Fruit fly (Drosophila melanogaster): ENCODE data around the gene glo.

glo gene

DNA sequence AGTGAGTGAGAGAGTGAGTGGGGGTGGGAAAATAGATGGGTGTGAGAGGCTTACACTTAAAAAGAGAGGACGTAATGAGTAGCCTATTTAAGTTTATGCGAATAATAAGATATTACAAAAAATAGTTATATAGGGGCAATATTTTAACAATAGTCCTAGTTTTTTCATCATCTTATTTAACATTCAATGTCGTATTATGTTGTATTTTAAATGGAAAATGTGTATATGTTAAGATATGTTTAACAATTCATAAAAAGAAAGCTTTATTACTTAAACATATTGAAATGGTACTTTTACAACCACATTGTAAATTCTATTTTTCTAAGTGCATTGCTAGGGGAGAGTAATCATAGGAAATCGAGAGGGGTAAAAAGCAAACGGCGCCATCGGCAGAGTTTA, 45.2 kb downstream of the glo start (continued):
- TF ChIP-seq Blimp-1 (GFP tag; optimal IDR thresholded peaks at IDR 0.05) (peak; percentile 35), Dp (GFP tag; optimal IDR thresholded peaks at IDR 0.05) (no peak), Chrac-16 (GFP tag; optimal IDR thresholded peaks at IDR 0.05) (peak; percentile 53), MBD-R2 (GFP tag; IDR thresholded peaks at IDR 0.05) (no peak), vvl (GFP tag; IDR thresholded peaks at IDR 0.05) (0 out of 2 replicates have a peak, but pooled peaks have one; percentile 17), cg (GFP tag; optimal IDR thresholded peaks at IDR 0.05) (no peak), tx (GFP tag; optimal IDR thresholded peaks at IDR 0.05) (no peak), CG5953 (GFP tag; IDR thresholded peaks at IDR 0.05) (no peak; the same call in 1 of the 2 replicates), CG13123 (GFP tag; optimal IDR thresholded peaks at IDR 0.05) (peak; percentile 6), mld (GFP tag; IDR thresholded peaks at IDR 0.05; ENCODE audit: partially characterized antibody) (no peak), CG13287 (GFP tag; IDR thresholded peaks at IDR 0.05; ENCODE audit: partially characterized antibody) (no peak), Sry-β (GFP tag; optimal IDR thresholded peaks at IDR 0.05) (peak; percentile 17), pzg (GFP tag; optimal IDR thresholded peaks at IDR 0.05) (no peak), Scr (GFP tag; IDR thresholded peaks at IDR 0.05; ENCODE audit: partially characterized antibody) (no peak), CG1832 (GFP tag; optimal IDR thresholded peaks at IDR 0.05) (no peak), CG12659 (GFP tag; optimal IDR thresholded peaks at IDR 0.05) (peak; percentile 73), jumu (GFP tag; optimal IDR thresholded peaks at IDR 0.05) (no peak), cato (GFP tag; optimal IDR thresholded peaks at IDR 0.05; ENCODE audit: borderline replicate concordance) (no peak), pho (GFP tag; optimal IDR thresholded peaks at IDR 0.05) (peak; percentile 5), CG14441 (GFP tag; IDR thresholded peaks at IDR 0.05) (0 out of 2 replicates have a peak, but pooled peaks have one; percentile 15), CG2712 (tag; optimal IDR thresholded peaks at IDR 0.05) (peak; percentile 86), vnd (GFP tag; IDR thresholded peaks at IDR 0.05; ENCODE audit: partially characterized antibody) (no peak), CG17385 (GFP tag; optimal IDR thresholded peaks at IDR 0.05) (peak; percentile 71), ftz-f1 (GFP tag; optimal IDR thresholded peaks at IDR 0.05) (no peak), CG15696 (tag; optimal IDR thresholded peaks at IDR 0.05) (peak; percentile 85), CG11247 (GFP tag; IDR thresholded peaks at IDR 0.05) (no peak), yki (optimal IDR thresholded peaks at IDR 0.05) (no peak), Dll (GFP tag; IDR thresholded peaks at IDR 0.05; ENCODE audit: partially characterized antibody) (no peak), Doc3 (GFP tag; IDR thresholded peaks at IDR 0.05; ENCODE audit: partially characterized antibody) (no peak), eyg (GFP tag; optimal IDR thresholded peaks at IDR 0.05) (no peak), Kr (GFP tag; optimal IDR thresholded peaks at IDR 0.05) (no peak), CG10959 (GFP tag; IDR thresholded peaks at IDR 0.05) (no peak), phol (tag; optimal IDR thresholded peaks at IDR 0.05) (peak; percentile 74), dysf (GFP tag; IDR thresholded peaks at IDR 0.05) (peak; percentile 72), CG16815 (GFP tag; optimal IDR thresholded peaks at IDR 0.05) (peak; percentile 53), CG17361 (GFP tag; IDR thresholded peaks at IDR 0.05) (peak; percentile 84), croc (GFP tag; conservative IDR thresholded peaks at IDR 0.05) (peak; percentile 43; the same call in 2 of the 3 replicates), CG8944 (GFP tag; optimal IDR thresholded peaks at IDR 0.05) (peak; percentile 1), CG6765 (GFP tag; optimal IDR thresholded peaks at IDR 0.05) (peak; percentile 64), Fer3 (tag; optimal IDR thresholded peaks at IDR 0.05) (peak; percentile 82), ERR (GFP tag; optimal IDR thresholded peaks at IDR 0.05) (no peak), CG11723 (GFP tag; optimal IDR thresholded peaks at IDR 0.05) (peak; percentile 27), zfh2 (GFP tag; optimal IDR thresholded peaks at IDR 0.05) (no peak), HLH54F (GFP tag; optimal IDR thresholded peaks at IDR 0.05) (no peak), CG12219 (GFP tag; optimal IDR thresholded peaks at IDR 0.05) (peak; percentile 2), ap (GFP tag; IDR thresholded peaks at IDR 0.05) (no peak), so (GFP tag; IDR thresholded peaks at IDR 0.05) (no peak), Deaf1 (tag; optimal IDR thresholded peaks at IDR 0.05) (peak; percentile 40), CG9215 (GFP tag; IDR thresholded peaks at IDR 0.05) (peak; percentile 54; the same call in 1 of the 2 replicates), Dref (GFP tag; IDR thresholded peaks at IDR 0.05) (no peak), wek (GFP tag; optimal IDR thresholded peaks at IDR 0.05) (no peak)
